Fruit fly (Drosophila melanogaster) whole organism: ENCODE data around the gene Coq2.

Source experiments
- CG8478 ChIP-seq: fragments of >200 bp; optimal IDR thresholded peaks from 2 replicates; lab custom pipeline; 2018; ENCODE audit warnings: inconsistent platforms
- EcR ChIP-seq, 2 experiments: fragments of >200 bp; optimal IDR thresholded peaks; 2 replicates each; lab custom pipeline; 2017; ENCODE audit warnings: missing biosample characterization in 2 of 2, missing genetic modification characterization in 2 of 2, missing genetic modification reagents in 2 of 2
- pan ChIP-seq: fragments of >200 bp; optimal IDR thresholded peaks from 2 replicates; lab custom pipeline; 2017
- psq ChIP-seq: fragments of >200 bp; optimal IDR thresholded peaks from 2 replicates; lab custom pipeline; 2017

- TF ChIP-seq EcR (GFP tag; optimal IDR thresholded peaks at IDR 0.05; lab: Kevin White, UChicago) (no peak), CG8478 (lab: Kevin White, UChicago) (no peak), psq (lab: Kevin White, UChicago) (no peak), pan (lab: Kevin White, UChicago) (no peak)
Observed at dm6 chr3R:8287697-8288096, 28.6 kb downstream of the Coq2 start, which contains the start of gene Nazo.
